Fruit fly (Drosophila melanogaster) S2 (cell line): ENCODE data around the gene CG6565.

Source experiments
- CG8478 ChIP-seq: fragments of >200 bp; optimal IDR thresholded peaks from 2 replicates; lab custom pipeline; 2018
- CTCF ChIP-seq, 2 experiments: fragments of >200 bp; optimal IDR thresholded peaks; 2 replicates each; lab custom pipeline; 2018

DNA sequence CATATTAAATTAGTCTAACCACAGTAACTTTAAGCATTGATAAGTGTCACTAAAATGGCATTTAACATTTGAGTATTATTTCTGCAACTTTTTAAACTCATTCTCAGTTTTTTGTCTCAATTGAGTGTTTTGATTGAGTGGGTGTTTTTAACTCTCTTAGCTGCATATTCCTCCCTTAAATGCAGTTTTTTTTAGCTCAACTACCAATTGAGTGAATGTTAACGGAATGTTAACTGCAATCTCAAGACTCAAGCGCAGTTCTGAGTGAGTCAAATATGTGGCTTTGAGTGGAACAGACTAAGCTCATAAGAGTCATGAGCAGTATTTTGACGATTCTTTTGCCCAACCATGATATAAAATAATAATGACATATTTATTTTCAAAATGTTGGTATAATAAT, 10.9 kb upstream of the CG6565 start:
- TF ChIP-seq CTCF (optimal IDR thresholded peaks at IDR 0.05; lab: Kevin White, UChicago) (no peak), CG8478 (lab: Kevin White, UChicago) (no peak)
